Fruit fly (Drosophila melanogaster): ENCODE data around the gene Lk.
A peak's percentile ranks its signal among the peaks of the same experiment; 100 is the strongest.

Lk gene

DNA sequence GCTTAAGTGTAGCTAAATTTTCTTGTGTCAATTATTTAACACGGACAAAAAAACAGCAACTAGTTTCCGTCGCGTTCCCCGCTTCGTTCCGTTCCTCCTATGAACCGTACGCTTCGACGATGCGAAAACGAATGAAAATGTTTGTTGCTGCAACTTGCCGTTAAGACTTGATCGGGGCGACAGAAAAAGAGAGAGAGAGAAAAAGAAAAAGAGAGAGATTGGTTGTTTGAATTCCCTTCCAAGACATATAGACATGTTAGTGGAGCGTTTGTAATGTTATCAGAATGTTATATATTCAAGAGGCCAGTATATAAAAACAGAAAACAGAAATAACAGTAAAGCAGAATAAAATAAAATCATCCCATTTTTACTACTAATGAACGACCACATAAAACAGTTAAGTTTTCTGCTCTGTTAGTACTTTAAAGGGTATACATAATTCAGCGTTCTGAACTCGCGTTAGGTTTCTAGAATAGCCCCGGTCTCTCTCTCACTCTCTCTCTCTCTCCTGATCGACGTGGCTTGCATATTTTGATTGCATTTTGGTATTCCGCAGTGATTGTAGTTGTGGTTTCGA, 9.6 kb downstream of the Lk start, which contains the start of gene Gbs-70E (continued):
- TF ChIP-seq CG1024 (GFP tag; IDR thresholded peaks at IDR 0.05), result peak; percentile 58
- TF ChIP-seq amos (GFP tag; IDR thresholded peaks at IDR 0.05; ENCODE audit: partially characterized antibody), result no peak; the same call in 1 of the 2 replicates
- TF ChIP-seq CG2202 (tag; optimal IDR thresholded peaks at IDR 0.05), result peak; percentile 89
- TF ChIP-seq kay (GFP tag; optimal IDR thresholded peaks at IDR 0.05), result peak; percentile 83
- TF ChIP-seq CG12155 (GFP tag; optimal IDR thresholded peaks at IDR 0.05), result peak; percentile 86
- peak; percentile 86 for TF ChIP-seq tin (GFP tag; optimal IDR thresholded peaks at IDR 0.05)
- peak; percentile 38 for TF ChIP-seq kni (GFP tag; optimal IDR thresholded peaks at IDR 0.05)
- peak; percentile 96 for TF ChIP-seq CG18262 (tag; optimal IDR thresholded peaks at IDR 0.05)
- TF ChIP-seq Sry-β (GFP tag; optimal IDR thresholded peaks at IDR 0.05), result no peak
- TF ChIP-seq HmgZ (tag; optimal IDR thresholded peaks at IDR 0.05), result peak; percentile 95
- peak; percentile 87 for TF ChIP-seq wor (GFP tag; IDR thresholded peaks at IDR 0.05)
- TF ChIP-seq fd64A (GFP tag; optimal IDR thresholded peaks at IDR 0.05), result peak; percentile 61
- TF ChIP-seq Dek (tag; optimal IDR thresholded peaks at IDR 0.05), result peak; percentile 88
- peak; percentile 96 for TF ChIP-seq Ptx1 (GFP tag; IDR thresholded peaks at IDR 0.05)
- TF ChIP-seq CG17829 (tag; optimal IDR thresholded peaks at IDR 0.05), result peak; percentile 94
- TF ChIP-seq Sox102F (GFP tag; optimal IDR thresholded peaks at IDR 0.05), result peak; percentile 92
- peak; percentile 94 for TF ChIP-seq BtbVII (GFP tag; optimal IDR thresholded peaks at IDR 0.05)
- peak; percentile 86 for TF ChIP-seq corto (GFP tag; optimal IDR thresholded peaks at IDR 0.05)
- peak; percentile 90 for TF ChIP-seq NC2β (GFP tag; optimal IDR thresholded peaks at IDR 0.05)
- TF ChIP-seq gt (GFP tag; IDR thresholded peaks at IDR 0.05), result no peak
- peak; percentile 88 for TF ChIP-seq HHEX (GFP tag; optimal IDR thresholded peaks at IDR 0.05)
- peak; percentile 94 for TF ChIP-seq CG8924 (tag; optimal IDR thresholded peaks at IDR 0.05)
- peak; percentile 97 for TF ChIP-seq vvl (GFP tag; IDR thresholded peaks at IDR 0.05)
- peak; percentile 89 for TF ChIP-seq NK7.1 (GFP tag; optimal IDR thresholded peaks at IDR 0.05)
- 0 out of 2 replicates have a peak, but pooled peaks have one; percentile 52 for TF ChIP-seq Lim3 (GFP tag; IDR thresholded peaks at IDR 0.05)
- peak; percentile 85 for TF ChIP-seq NfI (GFP tag; optimal IDR thresholded peaks at IDR 0.05)
- peak; percentile 69 for TF ChIP-seq Fer2 (tag; optimal IDR thresholded peaks at IDR 0.05)
- TF ChIP-seq CG34224 (GFP tag; IDR thresholded peaks at IDR 0.05; ENCODE audit: partially characterized antibody), result peak; percentile 61; the same call in 1 of the 3 replicates
- peak; percentile 89 for TF ChIP-seq az2 (GFP tag; optimal IDR thresholded peaks at IDR 0.05)
- peak; percentile 81 for TF ChIP-seq CG3407 (GFP tag; optimal IDR thresholded peaks at IDR 0.05)
- TF ChIP-seq CG10431 (GFP tag; optimal IDR thresholded peaks at IDR 0.05), result peak; percentile 80
- no peak for TF ChIP-seq Sin3A (optimal IDR thresholded peaks at IDR 0.05)
- TF ChIP-seq CG2678 (tag; optimal IDR thresholded peaks at IDR 0.05), result peak; percentile 95
- peak; percentile 78 for TF ChIP-seq exex (tag; optimal IDR thresholded peaks at IDR 0.05)
- no peak for TF ChIP-seq hb (GFP tag; IDR thresholded peaks at IDR 0.05; ENCODE audit: partially characterized antibody)
- TF ChIP-seq slou (GFP tag; optimal IDR thresholded peaks at IDR 0.05), result peak; percentile 80
- TF ChIP-seq Eip74EF (GFP tag; optimal IDR thresholded peaks at IDR 0.05), result peak in 1 of 2 experiments; percentile 92
- peak; percentile 80 for TF ChIP-seq CG16815 (GFP tag; optimal IDR thresholded peaks at IDR 0.05)
- TF ChIP-seq zen2 (GFP tag; IDR thresholded peaks at IDR 0.05; ENCODE audit: partially characterized antibody), result no peak
- peak; percentile 88 for TF ChIP-seq yki (optimal IDR thresholded peaks at IDR 0.05)
- peak; percentile 94 for TF ChIP-seq lbe (GFP tag; optimal IDR thresholded peaks at IDR 0.05)
- TF ChIP-seq sqz (GFP tag; optimal IDR thresholded peaks at IDR 0.05), result peak; percentile 86
- peak; percentile 79 for TF ChIP-seq btn (GFP tag; optimal IDR thresholded peaks at IDR 0.05)
- TF ChIP-seq NFAT (GFP tag; IDR thresholded peaks at IDR 0.05), result peak; percentile 75; the same call in 1 of the 2 replicates
- TF ChIP-seq Dip2 (GFP tag; IDR thresholded peaks at IDR 0.05), result no peak
- peak; percentile 48 for TF ChIP-seq ash1 (GFP tag; optimal IDR thresholded peaks at IDR 0.05)
- TF ChIP-seq CG9876 (GFP tag; optimal IDR thresholded peaks at IDR 0.05), result peak; percentile 81
- TF ChIP-seq Usf (GFP tag; optimal IDR thresholded peaks at IDR 0.05), result peak; percentile 68
- TF ChIP-seq shn (GFP tag; optimal IDR thresholded peaks at IDR 0.05), result peak; percentile 93
- peak; percentile 64 for TF ChIP-seq CG10565 (GFP tag; optimal IDR thresholded peaks at IDR 0.05)
